Worm (Caenorhabditis elegans) whole organism, early embryonic: ENCODE results near the gene smc-4.

Experiments used
- pes-1 ChIP-seq: fragments of 200-800 bp; sonication (Bioruptor generic); IDR thresholded peaks from 2 replicates; pipeline ENCODE4 v1.3.6; 2022; ENCODE audit warnings: missing genetic modification reagents, missing genetic modification characterization, missing compliant biosample characterization
- tbx-11 ChIP-seq: fragments of 200-800 bp; sonication (Bioruptor generic); IDR thresholded peaks from 2 replicates; pipeline ENCODE4 v1.3.6; 2022; ENCODE audit warnings: missing genetic modification characterization, missing compliant biosample characterization

- TF ChIP-seq tbx-11 (GFP tag; lab: Robert Waterston, UW) (no peak), pes-1 (no peak)
These were observed 28.8 kb downstream of the smc-4 start, which contains the start of gene lips-3 for ce11 chrIII:4616071-4616571.
